Worm (Caenorhabditis elegans) whole organism, L1 larva: ENCODE measurements around the gene arr-1.

Experiments used
- C04F5.9 ChIP-seq: sonication (generic microtip); optimal IDR thresholded peaks from 2 replicates; lab custom pipeline; 2016; ENCODE audit warnings: missing genetic modification characterization, missing compliant biosample characterization
- C16A3.4 ChIP-seq: fragments of 150-350 bp; optimal IDR thresholded peaks from 2 replicates; lab custom pipeline; 2014; ENCODE audit warnings: missing biosample characterization, missing genetic modification characterization
- Y116A8C.19 ChIP-seq: sonication (generic microtip); optimal IDR thresholded peaks from 2 replicates; lab custom pipeline; 2016; ENCODE audit warnings: missing compliant biosample characterization, missing genetic modification characterization, borderline replicate concordance
- aha-1 ChIP-seq: fragments of 150-350 bp; optimal IDR thresholded peaks from 2 replicates; lab custom pipeline; 2014; ENCODE audit warnings: missing biosample characterization, missing genetic modification characterization
- alr-1 ChIP-seq: fragments of 200-800 bp; sonication (Bioruptor generic); optimal IDR thresholded peaks from 2 replicates; lab custom pipeline; 2018; ENCODE audit warnings: borderline replicate concordance, mild to moderate bottlenecking, missing genetic modification characterization, missing compliant biosample characterization
- ceh-63 ChIP-seq: fragments of 200-800 bp; sonication (Bioruptor generic); optimal IDR thresholded peaks from 2 replicates; lab custom pipeline; 2018; ENCODE audit warnings: mild to moderate bottlenecking, missing genetic modification characterization, missing compliant biosample characterization
- ceh-90 ChIP-seq: sonication (generic microtip); optimal IDR thresholded peaks from 2 replicates; lab custom pipeline; 2016; ENCODE audit warnings: missing genetic modification characterization, missing compliant biosample characterization
- egl-13 ChIP-seq: sonication (generic microtip); optimal IDR thresholded peaks from 2 replicates; lab custom pipeline; 2016; ENCODE audit warnings: missing genotype, missing genetic modification reagents, missing genetic modification characterization, missing compliant biosample characterization
- elt-3 ChIP-seq, 6 experiments: fragments of 150-350 bp in 1 of 6; sonication (generic microtip); optimal IDR thresholded peaks; 2 replicates each; lab custom pipeline; 2017 to 2018; ENCODE audit warnings: missing biosample characterization in 6 of 6, missing genetic modification characterization in 6 of 6, inconsistent platforms in 1 of 6
- ets-5 ChIP-seq: fragments of 200-800 bp; sonication (Bioruptor generic); IDR thresholded peaks from 2 replicates; pipeline ENCODE4 v1.3.6; 2022; ENCODE audit warnings: missing genetic modification characterization, missing compliant biosample characterization
- fkh-8 ChIP-seq: sonication (generic microtip); optimal IDR thresholded peaks from 2 replicates; lab custom pipeline; 2016; ENCODE audit warnings: mild to moderate bottlenecking, missing genetic modification characterization, missing compliant biosample characterization
- fos-1 ChIP-seq: fragments of 150-350 bp; optimal IDR thresholded peaks from 2 replicates; lab custom pipeline; 2014; ENCODE audit warnings: missing biosample characterization, missing genetic modification characterization
- grh-1 ChIP-seq: fragments of 200-800 bp; sonication (Bioruptor generic); IDR thresholded peaks from 2 replicates; pipeline ENCODE4 v1.3.6; 2022; ENCODE audit warnings: missing genetic modification reagents, missing genetic modification characterization, missing compliant biosample characterization
- hlh-17 ChIP-seq: fragments of 200-800 bp; sonication (Bioruptor generic); optimal IDR thresholded peaks from 2 replicates; lab custom pipeline; 2018; ENCODE audit warnings: missing genetic modification characterization, mild to moderate bottlenecking, missing compliant biosample characterization, moderate library complexity, borderline replicate concordance
- jun-1 ChIP-seq: fragments of 150-350 bp; optimal IDR thresholded peaks from 2 replicates; lab custom pipeline; 2014; ENCODE audit warnings: missing biosample characterization, missing genetic modification reagents, missing genetic modification characterization
- lin-13 ChIP-seq: fragments of 150-350 bp; optimal IDR thresholded peaks from 2 replicates; lab custom pipeline; 2014; ENCODE audit warnings: missing biosample characterization, missing genetic modification reagents, missing genetic modification characterization
- lin-14 ChIP-seq: fragments of 200-800 bp; sonication (Bioruptor generic); optimal IDR thresholded peaks from 2 replicates; lab custom pipeline; 2018; ENCODE audit warnings: mild to moderate bottlenecking, missing genetic modification characterization, moderate library complexity, missing compliant biosample characterization
- lin-15B ChIP-seq: fragments of 150-350 bp; sonication (generic microtip); optimal IDR thresholded peaks from 3 replicates; lab custom pipeline; 2014; ENCODE audit warnings: missing biosample characterization, missing genetic modification characterization
- lin-35 ChIP-seq, 2 experiments: fragments of 150-350 bp; optimal IDR thresholded peaks; 2 replicates each; lab custom pipeline; 2014; ENCODE audit warnings: missing biosample characterization in 2 of 2, missing genetic modification characterization in 2 of 2, missing genetic modification reagents in 2 of 2
- lin-39 ChIP-seq: fragments of 150-350 bp; optimal IDR thresholded peaks from 2 replicates; lab custom pipeline; 2014; ENCODE audit warnings: missing biosample characterization, missing genetic modification reagents, missing genetic modification characterization
- lir-3 ChIP-seq: sonication (generic microtip); optimal IDR thresholded peaks from 2 replicates; lab custom pipeline; 2016; ENCODE audit warnings: mild to moderate bottlenecking, missing genetic modification characterization, moderate library complexity, missing compliant biosample characterization; ENCODE audit not compliant: poor library complexity
- lsy-2 ChIP-seq, 2 experiments: fragments of 150-350 bp; optimal IDR thresholded peaks; 2 replicates each; lab custom pipeline; 2014; ENCODE audit warnings: missing biosample characterization in 2 of 2, missing genetic modification characterization in 2 of 2
- mdl-1 ChIP-seq, 2 experiments: fragments of 150-350 bp; optimal IDR thresholded peaks; 2 replicates each; lab custom pipeline; 2014 to 2017; ENCODE audit warnings: missing biosample characterization in 2 of 2, missing genetic modification characterization in 2 of 2, inconsistent platforms in 1 of 2
- nhr-12 ChIP-seq: sonication (generic microtip); optimal IDR thresholded peaks from 2 replicates; lab custom pipeline; 2017; ENCODE audit warnings: missing biosample characterization, missing genetic modification characterization
- nhr-20 ChIP-seq: sonication (generic microtip); optimal IDR thresholded peaks from 2 replicates; lab custom pipeline; 2016; ENCODE audit warnings: mild to moderate bottlenecking, missing genetic modification characterization, missing compliant biosample characterization
- nhr-47 ChIP-seq: sonication (generic microtip); optimal IDR thresholded peaks from 2 replicates; lab custom pipeline; 2016; ENCODE audit warnings: mild to moderate bottlenecking, missing genetic modification characterization, moderate library complexity, missing compliant biosample characterization
- nhr-71 ChIP-seq: sonication (generic microtip); optimal IDR thresholded peaks from 2 replicates; lab custom pipeline; 2016; ENCODE audit warnings: mild to moderate bottlenecking, missing genetic modification characterization, moderate library complexity, missing compliant biosample characterization
- nhr-84 ChIP-seq: sonication (generic microtip); optimal IDR thresholded peaks from 2 replicates; lab custom pipeline; 2017; ENCODE audit warnings: missing biosample characterization, missing genetic modification characterization
- nhr-85 ChIP-seq: sonication (generic microtip); peaks from one replicate; lab custom pipeline; 2016; ENCODE audit warnings: missing genetic modification characterization, inconsistent platforms, missing compliant biosample characterization
- pqm-1 ChIP-seq: sonication (generic microtip); optimal IDR thresholded peaks from 3 replicates; lab custom pipeline; 2017; ENCODE audit warnings: missing biosample characterization, missing genetic modification characterization
- rnt-1 ChIP-seq: sonication (generic microtip); optimal IDR thresholded peaks from 2 replicates; lab custom pipeline; 2016; ENCODE audit warnings: mild to moderate bottlenecking, missing genetic modification characterization, moderate library complexity, missing compliant biosample characterization
- skn-1 ChIP-seq: fragments of 150-350 bp; optimal IDR thresholded peaks from 2 replicates; lab custom pipeline; 2014; ENCODE audit warnings: missing biosample characterization, missing genetic modification characterization
- snpc-4 ChIP-seq: fragments of 150-350 bp; optimal IDR thresholded peaks from 2 replicates; lab custom pipeline; 2014; ENCODE audit warnings: missing biosample characterization, missing genetic modification characterization
- snu-23 ChIP-seq: sonication (generic microtip); optimal IDR thresholded peaks from 2 replicates; lab custom pipeline; 2016; ENCODE audit warnings: missing genetic modification characterization, missing compliant biosample characterization
- sox-4 ChIP-seq: sonication (generic microtip); optimal IDR thresholded peaks from 2 replicates; lab custom pipeline; 2016; ENCODE audit warnings: missing genetic modification characterization, missing compliant biosample characterization
- sptf-1 ChIP-seq: fragments of 150-350 bp; optimal IDR thresholded peaks from 2 replicates; lab custom pipeline; 2014; ENCODE audit warnings: missing biosample characterization, missing genetic modification characterization
- sup-37 ChIP-seq: fragments of 200-800 bp; sonication (Bioruptor generic); optimal IDR thresholded peaks from 2 replicates; lab custom pipeline; 2018; ENCODE audit warnings: mild to moderate bottlenecking, missing genetic modification characterization, missing compliant biosample characterization
- swsn-7 ChIP-seq: sonication (generic microtip); optimal IDR thresholded peaks from 2 replicates; lab custom pipeline; 2016; ENCODE audit warnings: missing genetic modification characterization, missing compliant biosample characterization
- tbx-2 ChIP-seq: sonication (generic microtip); optimal IDR thresholded peaks from 2 replicates; lab custom pipeline; 2016; ENCODE audit warnings: missing genetic modification characterization, missing compliant biosample characterization
- unc-30 ChIP-seq: sonication (generic microtip); optimal IDR thresholded peaks from 2 replicates; lab custom pipeline; 2017; ENCODE audit warnings: missing biosample characterization, missing genetic modification characterization
- unc-62 ChIP-seq: fragments of 150-350 bp; optimal IDR thresholded peaks from 2 replicates; lab custom pipeline; 2014; ENCODE audit warnings: missing biosample characterization, missing genetic modification reagents, missing genetic modification characterization
- unc-86 ChIP-seq: sonication (generic microtip); optimal IDR thresholded peaks from 2 replicates; lab custom pipeline; 2016; ENCODE audit warnings: missing genetic modification characterization, missing compliant biosample characterization
- xbp-1 ChIP-seq: sonication (generic microtip); optimal IDR thresholded peaks from 2 replicates; lab custom pipeline; 2016; ENCODE audit warnings: missing genetic modification characterization, missing compliant biosample characterization

The arr-1 gene

ce11 chrX:980252-981009, 29.8 kb downstream of the arr-1 start, which contains the start of gene C44C1.1 (continued):
- no peak for TF ChIP-seq alr-1 (tag; lab: Kevin White, UChicago)
- peak; percentile 52 for TF ChIP-seq nhr-71
- TF ChIP-seq sptf-1, result no peak
- peak; percentile 59 for TF ChIP-seq nhr-47
- TF ChIP-seq elt-3 (tag; optimal IDR thresholded peaks at IDR 0.05; lab: Kevin White, UChicago), result peak in 5 of 6 experiments; percentile 12 to 51 (median 44)
- peak; percentile 71 for TF ChIP-seq nhr-85 (tag; lab: Kevin White, UChicago)
- peak; percentile 66 for TF ChIP-seq fkh-8 (tag; lab: Kevin White, UChicago)
- peak in 1 of 2 experiments; percentile 6 for TF ChIP-seq mdl-1 (tag; optimal IDR thresholded peaks at IDR 0.05; lab: Kevin White, UChicago)
- peak; percentile 80 for TF ChIP-seq lin-14
- TF ChIP-seq lin-15B (tag; lab: Kevin White, UChicago), result no peak
- no peak for TF ChIP-seq ceh-63 (GFP tag; lab: Kevin White, UChicago)
- peak; percentile 17 for TF ChIP-seq skn-1
- TF ChIP-seq C16A3.4 (tag; lab: Kevin White, UChicago), result no peak
- no peak for TF ChIP-seq nhr-84 (tag; lab: Kevin White, UChicago)
- no peak for TF ChIP-seq nhr-12 (tag; lab: Kevin White, UChicago)

ce11 chrX:982598-982997, 32.0 kb downstream of the arr-1 start:
- TF ChIP-seq lin-13 (GFP tag; lab: Kevin White, UChicago), result no peak
- TF ChIP-seq nhr-71, result no peak
- TF ChIP-seq snu-23 (GFP tag; lab: Kevin White, UChicago), result no peak
- no peak for TF ChIP-seq hlh-17
- TF ChIP-seq nhr-20 (tag; lab: Kevin White, UChicago), result no peak
- TF ChIP-seq unc-30 (tag; lab: Kevin White, UChicago), result no peak
- no peak for TF ChIP-seq Y116A8C.19 (tag; lab: Kevin White, UChicago)

- TF ChIP-seq nhr-47 (peak; percentile 2), snpc-4 (tag; lab: Kevin White, UChicago) (peak; percentile 80), lir-3 (no peak)
These were observed 35.9 kb downstream of the arr-1 start for ce11 chrX:986463-986862.

- TF ChIP-seq C04F5.9 (no peak), swsn-7 (tag; lab: Kevin White, UChicago) (no peak)
These were observed 40.7 kb downstream of the arr-1 start, which contains the start of the genes C09E10.3 and dgk-1 for ce11 chrX:991274-991673. Gene C09E10.3 (minus strand): TSS chrX:991374. Gene dgk-1 (minus strand): TSS chrX:991456.

ce11 chrX:992650-993403, 42.2 kb downstream of the arr-1 start:
- peak; percentile 38 to 40 for TF ChIP-seq lsy-2 (tag; optimal IDR thresholded peaks at IDR 0.05; lab: Kevin White, UChicago)
- TF ChIP-seq egl-13 (tag; lab: Kevin White, UChicago), result peak; percentile 88
- TF ChIP-seq grh-1 (GFP tag; lab: Robert Waterston, UW), result no peak
- peak; percentile 71 for TF ChIP-seq snu-23 (GFP tag; lab: Kevin White, UChicago)
- TF ChIP-seq rnt-1 (tag; lab: Kevin White, UChicago), result peak; percentile 26
- peak in 1 of 2 experiments; percentile 24 for TF ChIP-seq lin-35 (GFP tag; optimal IDR thresholded peaks at IDR 0.05; lab: Kevin White, UChicago)
- TF ChIP-seq unc-62 (GFP tag; lab: Kevin White, UChicago), result no peak
- no peak for TF ChIP-seq ceh-90 (tag; lab: Kevin White, UChicago)
- TF ChIP-seq alr-1 (tag; lab: Kevin White, UChicago), result no peak
- peak; percentile 40 for TF ChIP-seq jun-1 (tag; lab: Kevin White, UChicago)
- TF ChIP-seq ets-5, result no peak
- TF ChIP-seq snpc-4 (tag; lab: Kevin White, UChicago), result peak; percentile 6
- peak; percentile 70 for TF ChIP-seq sox-4 (tag; lab: Kevin White, UChicago)
- TF ChIP-seq tbx-2 (tag; lab: Kevin White, UChicago), result peak; percentile 76
- TF ChIP-seq fos-1 (tag; lab: Kevin White, UChicago), result no peak
- TF ChIP-seq nhr-84 (tag; lab: Kevin White, UChicago), result no peak
- no peak for TF ChIP-seq pqm-1 (tag; lab: Kevin White, UChicago)
- no peak for TF ChIP-seq sup-37
- TF ChIP-seq mdl-1 (tag; optimal IDR thresholded peaks at IDR 0.05; lab: Kevin White, UChicago), result no peak
- peak; percentile 19 for TF ChIP-seq xbp-1 (tag; lab: Kevin White, UChicago)
- no peak for TF ChIP-seq lin-39 (tag; lab: Kevin White, UChicago)
- no peak for TF ChIP-seq aha-1
- peak; percentile 89 for TF ChIP-seq unc-86 (tag; lab: Kevin White, UChicago)
